Fruit fly (Drosophila melanogaster) whole organism, embryonic: Measurements from ENCODE around the gene UbcE2H.
A peak's percentile ranks its signal among the peaks of the same experiment; 100 is the strongest.

ENCODE experiments used
- Bgb ChIP-seq: fragments of 200-800 bp; sonication (Bioruptor generic); IDR thresholded peaks from 2 replicates; pipeline ENCODE4 v1.3.6; 2022; ENCODE audit warnings: missing biosample characterization, missing genetic modification characterization; ENCODE audit not compliant: partially characterized antibody
- CG11504 ChIP-seq: fragments of 200-800 bp; sonication (Bioruptor generic); optimal IDR thresholded peaks from 3 replicates; lab custom pipeline; 2019; ENCODE audit warnings: missing biosample characterization, mild to moderate bottlenecking, missing genetic modification characterization, moderate library complexity
- CG12236 ChIP-seq: fragments of 200-800 bp; sonication (Bioruptor generic); optimal IDR thresholded peaks from 2 replicates; lab custom pipeline; 2016; ENCODE audit warnings: missing biosample characterization, missing genetic modification characterization
- CG12299 ChIP-seq: fragments of 200-800 bp; sonication (Bioruptor generic); optimal IDR thresholded peaks from 2 replicates; lab custom pipeline; 2018; ENCODE audit warnings: missing biosample characterization, mild to moderate bottlenecking, missing genetic modification characterization
- CG12744 ChIP-seq: fragments of 200-800 bp; sonication (Bioruptor generic); optimal IDR thresholded peaks from 2 replicates; lab custom pipeline; 2016; ENCODE audit warnings: missing biosample characterization, missing genetic modification characterization
- CG13624 ChIP-seq: fragments of 200-800 bp; sonication (Bioruptor generic); optimal IDR thresholded peaks from 2 replicates; lab custom pipeline; 2016; ENCODE audit warnings: missing biosample characterization, missing genetic modification characterization
- CG14965 ChIP-seq: fragments of 200-800 bp; sonication (Bioruptor generic); optimal IDR thresholded peaks from 2 replicates; lab custom pipeline; 2016; ENCODE audit warnings: missing biosample characterization, missing genetic modification characterization, borderline replicate concordance
- CG15011 ChIP-seq: fragments of 200-800 bp; sonication (Bioruptor generic); optimal IDR thresholded peaks from 3 replicates; lab custom pipeline; 2018; ENCODE audit warnings: missing biosample characterization, mild to moderate bottlenecking, missing genetic modification characterization
- CG2120 ChIP-seq: fragments of 200-800 bp; sonication (Bioruptor generic); optimal IDR thresholded peaks from 3 replicates; lab custom pipeline; 2016; ENCODE audit warnings: missing biosample characterization, missing genetic modification characterization
- CG2712 ChIP-seq: fragments of 200-800 bp; optimal IDR thresholded peaks from 3 replicates; lab custom pipeline; 2019; ENCODE audit warnings: missing biosample characterization, mild to moderate bottlenecking, missing genetic modification characterization, moderate library complexity
- CG4404 ChIP-seq: fragments of 200-800 bp; sonication (Bioruptor generic); IDR thresholded peaks from 2 replicates; pipeline ENCODE4 v1.3.6; 2022; ENCODE audit warnings: missing biosample characterization, missing genetic modification characterization
- CG7271 ChIP-seq: fragments of 200-800 bp; sonication (Bioruptor generic); optimal IDR thresholded peaks from 2 replicates; lab custom pipeline; 2018; ENCODE audit warnings: missing biosample characterization, mild to moderate bottlenecking, missing genetic modification characterization, moderate library complexity
- CG7928 ChIP-seq: fragments of 200-800 bp; sonication (Bioruptor generic); optimal IDR thresholded peaks from 2 replicates; lab custom pipeline; 2017; ENCODE audit warnings: missing biosample characterization, mild to moderate bottlenecking, missing genetic modification characterization
- CG7963 ChIP-seq: fragments of 200-800 bp; sonication (Bioruptor generic); IDR thresholded peaks from 3 replicates; pipeline ENCODE4 v1.3.6; 2022; ENCODE audit warnings: missing biosample characterization, missing genetic modification characterization; ENCODE audit not compliant: partially characterized antibody
- CG8478 ChIP-seq: fragments of >200 bp; optimal IDR thresholded peaks from 2 replicates; lab custom pipeline; 2018
- CHES-1-like ChIP-seq: fragments of 200-800 bp; sonication (Bioruptor generic); optimal IDR thresholded peaks from 2 replicates; lab custom pipeline; 2016; ENCODE audit warnings: missing biosample characterization, missing genetic modification characterization
- CrebB ChIP-seq: fragments of 200-800 bp; sonication (Bioruptor generic); optimal IDR thresholded peaks from 3 replicates; lab custom pipeline; 2018; ENCODE audit warnings: missing biosample characterization, mild to moderate bottlenecking, missing genetic modification characterization
- Hey ChIP-seq: fragments of 200-800 bp; sonication (Bioruptor generic); optimal IDR thresholded peaks from 3 replicates; lab custom pipeline; 2018; ENCODE audit warnings: missing biosample characterization, mild to moderate bottlenecking, missing genetic modification characterization
- HmgD ChIP-seq: fragments of 200-800 bp; sonication (Bioruptor generic); optimal IDR thresholded peaks from 3 replicates; lab custom pipeline; 2016; ENCODE audit warnings: missing biosample characterization, missing genetic modification characterization
- Hmr ChIP-seq: fragments of 200-800 bp; sonication (Bioruptor generic); optimal IDR thresholded peaks from 3 replicates; lab custom pipeline; 2017; ENCODE audit warnings: mild to moderate bottlenecking, missing biosample characterization, missing genetic modification reagents, missing genetic modification characterization
- Lpt ChIP-seq: fragments of >200 bp; optimal IDR thresholded peaks from 2 replicates; lab custom pipeline; 2018; ENCODE audit warnings: missing biosample characterization, missing genetic modification characterization
- NC2α ChIP-seq: fragments of 200-800 bp; sonication (Bioruptor generic); optimal IDR thresholded peaks from 2 replicates; lab custom pipeline; 2016; ENCODE audit warnings: missing biosample characterization, missing genetic modification characterization
- NK7.1 ChIP-seq: fragments of 200-800 bp; sonication (Bioruptor generic); optimal IDR thresholded peaks from 3 replicates; lab custom pipeline; 2016; ENCODE audit warnings: missing biosample characterization, missing genetic modification characterization
- Nf-YA ChIP-seq: fragments of 200-800 bp; sonication (Bioruptor generic); IDR thresholded peaks from 2 replicates; pipeline ENCODE4 v1.3.6; 2022; ENCODE audit warnings: missing biosample characterization, missing genetic modification characterization
- Optix ChIP-seq: fragments of 200-800 bp; sonication (Bioruptor generic); IDR thresholded peaks from 3 replicates; pipeline ENCODE4 v1.3.6; 2022; ENCODE audit warnings: missing biosample characterization, missing genetic modification characterization
- Pdp1 ChIP-seq, 2 experiments: fragments of 200-800 bp; sonication (Bioruptor generic); optimal IDR thresholded peaks; 3 replicates each; lab custom pipeline; 2016; ENCODE audit warnings: missing biosample characterization in 2 of 2, missing genetic modification characterization in 2 of 2, mild to moderate bottlenecking in 1 of 2, moderate library complexity in 1 of 2
- Sry-β ChIP-seq: fragments of 200-800 bp; sonication (Bioruptor generic); optimal IDR thresholded peaks from 2 replicates; lab custom pipeline; 2018; ENCODE audit warnings: missing biosample characterization, mild to moderate bottlenecking, missing genetic modification characterization, moderate library complexity
- bcd ChIP-seq: fragments of 200-800 bp; sonication (Bioruptor generic); optimal IDR thresholded peaks from 2 replicates; lab custom pipeline; 2017; ENCODE audit warnings: missing biosample characterization, mild to moderate bottlenecking, missing genetic modification characterization
- chm ChIP-seq: fragments of 200-800 bp; sonication (Bioruptor generic); IDR thresholded peaks from 2 replicates; pipeline ENCODE4 v1.3.6; 2022; ENCODE audit warnings: missing biosample characterization, missing genetic modification characterization
- corto ChIP-seq: fragments of 200-800 bp; sonication (Bioruptor generic); optimal IDR thresholded peaks from 2 replicates; lab custom pipeline; 2016; ENCODE audit warnings: missing biosample characterization, mild to moderate bottlenecking, missing genetic modification characterization, moderate library complexity
- dan ChIP-seq: fragments of 200-800 bp; sonication (Bioruptor generic); IDR thresholded peaks from 2 replicates; pipeline ENCODE4 v1.3.6; 2022; ENCODE audit warnings: missing biosample characterization, missing genetic modification characterization
- emc ChIP-seq: fragments of 200-800 bp; sonication (Bioruptor generic); optimal IDR thresholded peaks from 2 replicates; lab custom pipeline; 2016; ENCODE audit warnings: missing biosample characterization, missing genetic modification characterization
- gem ChIP-seq: fragments of 200-800 bp; sonication (Bioruptor generic); optimal IDR thresholded peaks from 2 replicates; lab custom pipeline; 2019; ENCODE audit warnings: missing biosample characterization, mild to moderate bottlenecking, missing genetic modification characterization, moderate library complexity
- hth ChIP-seq: fragments of >200 bp; optimal IDR thresholded peaks from 2 replicates; lab custom pipeline; 2017; ENCODE audit warnings: inconsistent platforms
- jing ChIP-seq: fragments of 200-800 bp; sonication (Bioruptor generic); optimal IDR thresholded peaks from 2 replicates; lab custom pipeline; 2018; ENCODE audit warnings: missing biosample characterization, mild to moderate bottlenecking, missing genetic modification characterization
- knrl ChIP-seq: fragments of 200-800 bp; sonication (Bioruptor generic); IDR thresholded peaks from 3 replicates; pipeline ENCODE4 v1.3.6; 2022; ENCODE audit warnings: missing biosample characterization, missing genetic modification characterization; ENCODE audit not compliant: partially characterized antibody
- mirr ChIP-seq: fragments of 200-800 bp; sonication (Bioruptor generic); optimal IDR thresholded peaks from 3 replicates; lab custom pipeline; 2018; ENCODE audit warnings: missing biosample characterization, mild to moderate bottlenecking, missing genetic modification characterization
- pb ChIP-seq: fragments of 200-800 bp; sonication (Bioruptor generic); optimal IDR thresholded peaks from 3 replicates; lab custom pipeline; 2016; ENCODE audit warnings: missing biosample characterization, missing genetic modification characterization
- prd ChIP-seq, 3 experiments: fragments of >200 bp in 2 of 3; fragments of 200-800 bp in 1 of 3; sonication (Bioruptor generic) in 1 of 3; optimal IDR thresholded peaks in 2 of 3; IDR thresholded peaks in 1 of 3; 2 replicates in 2 of 3; 3 replicates in 1 of 3; pipeline versions ENCODE4 v1.3.6 to Lab custom; 2017 to 2022; ENCODE audit warnings: missing biosample characterization in 1 of 3, missing genetic modification characterization in 1 of 3
- ranshi ChIP-seq: fragments of 200-800 bp; sonication (Bioruptor generic); IDR thresholded peaks from 2 replicates; pipeline ENCODE4 v1.3.6; 2022; ENCODE audit warnings: missing biosample characterization, missing genetic modification characterization
- repo ChIP-seq: fragments of 200-800 bp; sonication (Bioruptor generic); optimal IDR thresholded peaks from 2 replicates; lab custom pipeline; 2016; ENCODE audit warnings: missing biosample characterization, missing genetic modification characterization
- scrt ChIP-seq: fragments of 200-800 bp; sonication (Bioruptor generic); optimal IDR thresholded peaks from 2 replicates; lab custom pipeline; 2018; ENCODE audit warnings: missing biosample characterization, mild to moderate bottlenecking, missing genetic modification characterization, moderate library complexity
- sens-2 ChIP-seq: fragments of 200-800 bp; sonication (Bioruptor generic); IDR thresholded peaks from 2 replicates; pipeline ENCODE4 v1.3.6; 2022; ENCODE audit warnings: missing biosample characterization, missing genetic modification characterization
- seq ChIP-seq: fragments of 200-800 bp; sonication (Bioruptor generic); IDR thresholded peaks from 2 replicates; pipeline ENCODE4 v1.3.6; 2022; ENCODE audit warnings: missing biosample characterization, missing genetic modification characterization
- stc ChIP-seq: fragments of 200-800 bp; sonication (Bioruptor generic); IDR thresholded peaks from 2 replicates; pipeline ENCODE4 v1.3.6; 2022; ENCODE audit warnings: missing biosample characterization, missing genetic modification characterization
- tap ChIP-seq: fragments of 200-800 bp; optimal IDR thresholded peaks from 3 replicates; lab custom pipeline; 2019; ENCODE audit warnings: missing biosample characterization, mild to moderate bottlenecking, missing genetic modification characterization, moderate library complexity
- tup ChIP-seq: fragments of 200-800 bp; sonication (Bioruptor generic); optimal IDR thresholded peaks from 2 replicates; lab custom pipeline; 2016; ENCODE audit warnings: missing biosample characterization, mild to moderate bottlenecking, missing genetic modification characterization, moderate library complexity
- z ChIP-seq: fragments of 200-800 bp; sonication (Bioruptor generic); IDR thresholded peaks from 3 replicates; pipeline ENCODE4 v1.3.6; 2022; ENCODE audit warnings: missing biosample characterization, missing genetic modification characterization
- zfh1 ChIP-seq: fragments of 200-800 bp; sonication (Bioruptor generic); IDR thresholded peaks from 3 replicates; pipeline ENCODE4 v1.3.6; 2022; ENCODE audit warnings: missing biosample characterization, missing genetic modification characterization

Gene UbcE2H

dm6 chrX:8063223-8063674 lies 30.6 kb downstream of the UbcE2H start (continued):
- TF ChIP-seq jing (GFP tag; lab: Kevin White, UChicago) = no peak
- TF ChIP-seq hth = no peak
- TF ChIP-seq mirr = no peak
- no peak for TF ChIP-seq CG13624 (GFP tag; lab: Kevin White, UChicago)
- TF ChIP-seq zfh1 (GFP tag; lab: Robert Waterston, UW) = no peak
- no peak for TF ChIP-seq ranshi
- peak; percentile 5 for TF ChIP-seq HmgD (GFP tag; lab: Kevin White, UChicago)
- TF ChIP-seq CG12299 (tag; lab: Kevin White, UChicago) = no peak
- no peak for TF ChIP-seq Bgb (GFP tag; lab: Robert Waterston, UW)
- TF ChIP-seq pb (GFP tag; lab: Kevin White, UChicago) = no peak
- no peak for TF ChIP-seq tap (tag; lab: Kevin White, UChicago)
- no peak for TF ChIP-seq CG7928
- no peak for TF ChIP-seq NC2α
- TF ChIP-seq CG2712 (tag; lab: Kevin White, UChicago) = no peak
- TF ChIP-seq CG7963 (GFP tag; lab: Robert Waterston, UW) = no peak
- TF ChIP-seq CG12236 (GFP tag; lab: Kevin White, UChicago) = no peak

- TF ChIP-seq Hey (tag; lab: Kevin White, UChicago) = no peak
- TF ChIP-seq scrt (GFP tag; lab: Kevin White, UChicago) = no peak
- TF ChIP-seq stc (GFP tag; lab: Robert Waterston, UW) = peak; percentile 5; the same call in 1 of the 2 replicates
- no peak for TF ChIP-seq tup (GFP tag; lab: Kevin White, UChicago)
- TF ChIP-seq z = peak; percentile 70; the same call in 2 of the 3 replicates
- TF ChIP-seq repo (GFP tag; lab: Kevin White, UChicago) = no peak
- no peak for TF ChIP-seq CG14965 (GFP tag; lab: Kevin White, UChicago)
- no peak for TF ChIP-seq Sry-β (GFP tag; lab: Kevin White, UChicago)
- no peak for TF ChIP-seq CrebB (tag; lab: Kevin White, UChicago)
- TF ChIP-seq seq (GFP tag; lab: Robert Waterston, UW) = no peak
- no peak for TF ChIP-seq Hmr (GFP tag; lab: Kevin White, UChicago)
- no peak for TF ChIP-seq CG12744 (GFP tag; lab: Kevin White, UChicago)
- TF ChIP-seq CHES-1-like (GFP tag; lab: Kevin White, UChicago) = no peak
- TF ChIP-seq prd (optimal IDR thresholded peaks at IDR 0.05; lab: Kevin White, UChicago) = no peak
- no peak for TF ChIP-seq prd (GFP tag; IDR thresholded peaks at IDR 0.05; lab: Robert Waterston, UW)
- no peak for TF ChIP-seq corto
- no peak for TF ChIP-seq sens-2 (GFP tag; lab: Robert Waterston, UW)
- no peak for TF ChIP-seq bcd (GFP tag; lab: Kevin White, UChicago)
- TF ChIP-seq NK7.1 = no peak
- TF ChIP-seq chm = 0 out of 2 replicates have a peak, but pooled peaks have one; percentile 8
- TF ChIP-seq, all 482 proteins: peak for 3
Measured at dm6 chrX:8062180-8062480, 31.7 kb downstream of the UbcE2H start.

- TF ChIP-seq Optix (peak; percentile 47; the same call in 1 of the 3 replicates), knrl (peak; percentile 93), CG2120 (GFP tag; lab: Kevin White, UChicago) (peak; percentile 87), Nf-YA (GFP tag; lab: Robert Waterston, UW) (no peak; the same call in 1 of the 2 replicates), gem (peak; percentile 38), CG8478 (lab: Kevin White, UChicago) (no peak), NC2α (peak; percentile 26), emc (GFP tag; lab: Kevin White, UChicago) (peak; percentile 70), CG15011 (GFP tag; lab: Kevin White, UChicago) (no peak), Pdp1 (GFP tag; optimal IDR thresholded peaks at IDR 0.05; lab: Kevin White, UChicago) (peak; percentile 58 to 68), CG7271 (no peak), dan (no peak), Lpt (GFP tag; lab: Kevin White, UChicago) (no peak), CG4404 (GFP tag; lab: Robert Waterston, UW) (peak; percentile 52), CG11504 (tag; lab: Kevin White, UChicago) (peak; percentile 50)
Measured at dm6 chrX:8061392-8062179, 32.3 kb downstream of the UbcE2H start, which contains the start of gene mys. Gene mys (plus strand): TSS chrX:8061645.
